Fruit fly (Drosophila melanogaster) S2 (cell line): ENCODE results near the gene Srp9.

Experiments used
- CG8478 ChIP-seq: fragments of >200 bp; optimal IDR thresholded peaks from 2 replicates; lab custom pipeline; 2018
- CTCF ChIP-seq, 2 experiments: fragments of >200 bp; optimal IDR thresholded peaks; 2 replicates each; lab custom pipeline; 2018

DNA sequence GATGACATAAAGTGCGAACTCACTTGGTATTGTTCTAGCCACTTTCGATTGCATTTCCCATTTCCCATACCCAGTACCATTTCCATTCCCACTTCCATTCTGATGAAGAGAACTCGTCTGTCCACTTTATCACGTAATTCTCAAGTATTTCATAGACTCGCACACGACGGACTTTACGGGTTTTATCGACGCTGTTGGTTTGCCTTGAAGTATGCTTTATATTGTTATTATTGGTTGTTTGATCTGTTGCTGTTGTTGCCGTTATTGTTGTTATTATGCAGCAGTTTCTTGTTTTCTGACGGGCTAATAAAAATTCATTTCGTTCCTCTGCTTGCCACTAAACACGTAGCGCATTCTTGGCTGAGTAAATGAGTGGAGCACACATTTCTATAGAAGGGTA lies 16.4 kb downstream of the Srp9 start:
- TF ChIP-seq CTCF (optimal IDR thresholded peaks at IDR 0.05; lab: Kevin White, UChicago) = no peak
- TF ChIP-seq CG8478 (lab: Kevin White, UChicago) = no peak
